Worm (Caenorhabditis elegans): ENCODE data around the gene aexr-3.
A peak's percentile ranks its signal among the peaks of the same experiment; 100 is the strongest.

The aexr-3 gene

ce11 chrX:8939389-8939788, 21.6 kb downstream of the aexr-3 start (continued):
- TF ChIP-seq pha-4 (GFP tag; IDR thresholded peaks at IDR 0.05) (peak; percentile 83; the same call in 1 of the 2 replicates), pha-4 (tag; optimal IDR thresholded peaks at IDR 0.05) (no peak), snpc-1.2 (GFP tag; IDR thresholded peaks at IDR 0.05) (peak; percentile 67), F37D6.2 (tag; optimal IDR thresholded peaks at IDR 0.05) (no peak), nhr-10 (tag; optimal IDR thresholded peaks at IDR 0.05) (no peak), nhr-41 (GFP tag; IDR thresholded peaks at IDR 0.05) (0 out of 2 replicates have a peak, but pooled peaks have one; percentile 35), lsy-2 (tag; optimal IDR thresholded peaks at IDR 0.05) (peak in 1 of 2 experiments; percentile 8), php-3 (GFP tag; IDR thresholded peaks at IDR 0.05) (0 out of 2 replicates have a peak, but pooled peaks have one; percentile 19), dmd-6 (GFP tag; IDR thresholded peaks at IDR 0.05) (peak; percentile 36), D1046.2 (GFP tag; IDR thresholded peaks at IDR 0.05) (peak; percentile 69; the same call in 1 of the 2 replicates), duxl-1 (tag; optimal IDR thresholded peaks at IDR 0.05; ENCODE audit: poor library complexity) (peak; percentile 2), dve-1 (tag; optimal IDR thresholded peaks at IDR 0.05; ENCODE audit: insufficient read depth) (no peak), ZK546.5 (tag; optimal IDR thresholded peaks at IDR 0.05) (no peak), attf-4 (tag; optimal IDR thresholded peaks at IDR 0.05) (no peak), lin-1 (GFP tag; IDR thresholded peaks at IDR 0.05) (peak; percentile 58; the same call in 1 of the 2 replicates), ama-1 (optimal IDR thresholded peaks at IDR 0.05) (no peak), dmd-8 (GFP tag; IDR thresholded peaks at IDR 0.05) (peak; percentile 18; the same call in 1 of the 2 replicates), nhr-111 (GFP tag; optimal IDR thresholded peaks at IDR 0.05) (no peak), ceh-20 (GFP tag; IDR thresholded peaks at IDR 0.05) (no peak), ceh-28 (tag; optimal IDR thresholded peaks at IDR 0.05) (no peak), nhr-102 (tag; optimal IDR thresholded peaks at IDR 0.05) (peak; percentile 66), nhr-6 (tag; optimal IDR thresholded peaks at IDR 0.05) (no peak), vab-7 (GFP tag; IDR thresholded peaks at IDR 0.05) (peak; percentile 58; the same call in 1 of the 2 replicates), dpl-1 (GFP tag; optimal IDR thresholded peaks at IDR 0.05) (no peak), Y105C5A.15 (GFP tag; IDR thresholded peaks at IDR 0.05) (no peak), nhr-42 (GFP tag; IDR thresholded peaks at IDR 0.05) (no peak), snpc-4 (tag; optimal IDR thresholded peaks at IDR 0.05) (no peak), ceh-44 (GFP tag; IDR thresholded peaks at IDR 0.05) (peak; percentile 51; the same call in 1 of the 2 replicates), nhr-25 (tag; optimal IDR thresholded peaks at IDR 0.05; ENCODE audit: borderline replicate concordance, insufficient read depth) (no peak), T20F7.1 (GFP tag; optimal IDR thresholded peaks at IDR 0.05) (no peak), set-16 (GFP tag; IDR thresholded peaks at IDR 0.05) (no peak), ceh-32 (tag; optimal IDR thresholded peaks at IDR 0.05; ENCODE audit: poor library complexity) (no peak), lin-38 (GFP tag; IDR thresholded peaks at IDR 0.05) (peak; percentile 63), zip-11 (GFP tag; IDR thresholded peaks at IDR 0.05) (no peak), nhr-48 (tag; optimal IDR thresholded peaks at IDR 0.05) (peak; percentile 19), zfp-3 (GFP tag; conservative IDR thresholded peaks at IDR 0.05) (peak; percentile 55; the same call in 1 of the 2 replicates), aha-1 (tag) (no peak), hmg-1.1 (GFP tag; IDR thresholded peaks at IDR 0.05) (no peak), T26A8.4 (GFP tag; IDR thresholded peaks at IDR 0.05) (0 out of 2 replicates have a peak, but pooled peaks have one; percentile 28), lir-3 (tag; optimal IDR thresholded peaks at IDR 0.05) (no peak), zag-1 (tag; optimal IDR thresholded peaks at IDR 0.05) (no peak), F49E8.2 (tag; optimal IDR thresholded peaks at IDR 0.05; ENCODE audit: borderline replicate concordance) (no peak), jun-1 (tag; optimal IDR thresholded peaks at IDR 0.05) (no peak), zfp-2 (tag; optimal IDR thresholded peaks at IDR 0.05) (no peak), nhr-77 (tag; optimal IDR thresholded peaks at IDR 0.05) (no peak), daf-12 (tag; optimal IDR thresholded peaks at IDR 0.05) (no peak), lim-7 (GFP tag; IDR thresholded peaks at IDR 0.05) (peak; percentile 68), zip-2 (tag; optimal IDR thresholded peaks at IDR 0.05) (no peak), F44E2.7 (GFP tag; IDR thresholded peaks at IDR 0.05) (0 out of 2 replicates have a peak, but pooled peaks have one; percentile 54)
